Fruit fly (Drosophila melanogaster) Kc167 (cell line): Measurements from ENCODE around the gene TfIIA-L.

Experiments
- Myc ChIP-seq: fragments of >200 bp; optimal IDR thresholded peaks from 2 replicates; lab custom pipeline; 2017; ENCODE audit warnings: missing external identifiers
- Sin3A ChIP-seq: fragments of >200 bp; optimal IDR thresholded peaks from 2 replicates; lab custom pipeline; 2018; ENCODE audit warnings: missing external identifiers
- h ChIP-seq: fragments of >200 bp; optimal IDR thresholded peaks from 3 replicates; lab custom pipeline; 2018; ENCODE audit warnings: missing external identifiers
- insv ChIP-seq: fragments of >200 bp; optimal IDR thresholded peaks from 3 replicates; lab custom pipeline; 2018; ENCODE audit warnings: missing external identifiers
- psq ChIP-seq: fragments of >200 bp; optimal IDR thresholded peaks from 2 replicates; lab custom pipeline; 2017; ENCODE audit warnings: missing external identifiers
- ttk ChIP-seq: sonication (Bioruptor generic); optimal IDR thresholded peaks from 2 replicates; lab custom pipeline; 2017; ENCODE audit warnings: missing external identifiers

Gene TfIIA-L

dm6 chr3R:27250907-27251306 is at the start of gene TfIIA-L, which contains the start of gene TTLL6B:
TSS of gene TfIIA-L (plus strand) at chr3R:27251112.
TSS of gene TTLL6B (minus strand) at chr3R:27251007.
- no peak for TF ChIP-seq Sin3A (lab: Kevin White, UChicago)
- TF ChIP-seq psq = no peak
- no peak for TF ChIP-seq insv
- TF ChIP-seq Myc (lab: Kevin White, UChicago) = no peak
- TF ChIP-seq ttk = no peak
- TF ChIP-seq h = no peak

dm6 chr3R:27201538-27202281 is 49.2 kb upstream of the TfIIA-L start:
- TF ChIP-seq Sin3A (lab: Kevin White, UChicago) (no peak), Myc (lab: Kevin White, UChicago) (no peak), insv (no peak), ttk (no peak), psq (no peak), h (no peak)

- TF ChIP-seq psq (no peak), Myc (lab: Kevin White, UChicago) (no peak), Sin3A (lab: Kevin White, UChicago) (no peak), h (no peak), insv (no peak), ttk (no peak)
Measured at dm6 chr3R:27202330-27202729, 48.6 kb upstream of the TfIIA-L start.

- TF ChIP-seq Myc (lab: Kevin White, UChicago) = no peak
- no peak for TF ChIP-seq h
- TF ChIP-seq Sin3A (lab: Kevin White, UChicago) = no peak
- TF ChIP-seq insv = no peak
- no peak for TF ChIP-seq psq
- TF ChIP-seq ttk = no peak
Measured at dm6 chr3R:27203856-27204255, 47.1 kb upstream of the TfIIA-L start.

dm6 chr3R:27204694-27205414 is 46.1 kb upstream of the TfIIA-L start:
- TF ChIP-seq Myc (lab: Kevin White, UChicago) = no peak
- TF ChIP-seq h = no peak
- no peak for TF ChIP-seq psq
- no peak for TF ChIP-seq Sin3A (lab: Kevin White, UChicago)
- TF ChIP-seq insv = no peak
- no peak for TF ChIP-seq ttk

dm6 chr3R:27208724-27209343 is 42.1 kb upstream of the TfIIA-L start:
- TF ChIP-seq insv = no peak
- TF ChIP-seq Sin3A (lab: Kevin White, UChicago) = no peak
- TF ChIP-seq h = no peak
- no peak for TF ChIP-seq ttk
- TF ChIP-seq psq = no peak
- TF ChIP-seq Myc (lab: Kevin White, UChicago) = no peak

- TF ChIP-seq psq (no peak), Myc (lab: Kevin White, UChicago) (no peak), ttk (no peak), Sin3A (lab: Kevin White, UChicago) (no peak), h (no peak), insv (no peak)
Measured at dm6 chr3R:27209561-27210275, 41.2 kb upstream of the TfIIA-L start.

dm6 chr3R:27212979-27213580 is 37.8 kb upstream of the TfIIA-L start:
- no peak for TF ChIP-seq insv
- no peak for TF ChIP-seq h
- TF ChIP-seq psq = no peak
- TF ChIP-seq Myc (lab: Kevin White, UChicago) = no peak
- TF ChIP-seq ttk = no peak
- no peak for TF ChIP-seq Sin3A (lab: Kevin White, UChicago)

- no peak for TF ChIP-seq h
Measured at dm6 chr3R:27214949-27215348, 36.0 kb upstream of the TfIIA-L start.

- no peak for TF ChIP-seq h
- TF ChIP-seq Sin3A (lab: Kevin White, UChicago) = no peak
- TF ChIP-seq Myc (lab: Kevin White, UChicago) = no peak
- TF ChIP-seq insv = no peak
- no peak for TF ChIP-seq ttk
- TF ChIP-seq psq = no peak
Measured at dm6 chr3R:27217465-27218059, 33.4 kb upstream of the TfIIA-L start.

- TF ChIP-seq Sin3A (lab: Kevin White, UChicago) (no peak), insv (no peak), ttk (no peak), h (no peak), Myc (lab: Kevin White, UChicago) (no peak), psq (no peak)
Measured at dm6 chr3R:27218288-27218687, 32.6 kb upstream of the TfIIA-L start.

- TF ChIP-seq Sin3A (lab: Kevin White, UChicago) = no peak
- TF ChIP-seq insv = no peak
- no peak for TF ChIP-seq Myc (lab: Kevin White, UChicago)
- TF ChIP-seq psq = no peak
- TF ChIP-seq ttk = no peak
- no peak for TF ChIP-seq h
Measured at dm6 chr3R:27218814-27219213, 32.1 kb upstream of the TfIIA-L start.
